Fruit fly (Drosophila melanogaster): ENCODE data around the gene CG7377.

DNA sequence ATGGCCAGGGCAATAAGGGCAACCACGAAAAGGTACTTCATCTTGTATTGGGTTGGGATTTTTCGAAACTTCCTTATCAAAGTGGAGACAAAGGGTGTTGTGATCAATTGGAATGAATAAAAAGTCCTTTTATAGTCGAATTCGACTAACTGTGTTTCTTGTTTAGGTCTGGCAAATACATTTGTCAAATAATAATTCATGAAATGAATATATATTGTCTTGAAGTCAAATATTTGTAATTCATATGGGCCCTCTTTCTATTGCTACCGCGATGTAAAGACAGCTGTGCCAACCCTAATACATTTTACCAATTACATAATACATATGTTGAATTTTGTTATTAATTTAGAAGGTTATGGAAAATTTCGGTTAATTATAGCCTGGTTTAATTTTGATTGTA is 12.1 kb upstream of the CG7377 start, which contains the start of gene CG33271:
- TF ChIP-seq tai (GFP tag; optimal IDR thresholded peaks at IDR 0.05) (no peak), psq (GFP tag; optimal IDR thresholded peaks at IDR 0.05) (no peak), woc (GFP tag; optimal IDR thresholded peaks at IDR 0.05) (no peak)
